Fruit fly (Drosophila melanogaster) whole organism, embryonic: ENCODE results near the gene Atg12.

Experiments used
- CG10147 ChIP-seq: fragments of 200-800 bp; sonication (Bioruptor generic); optimal IDR thresholded peaks from 2 replicates; lab custom pipeline; 2019; ENCODE audit warnings: missing biosample characterization, mild to moderate bottlenecking, missing genetic modification characterization, moderate library complexity
- CG10654 ChIP-seq: fragments of 200-800 bp; sonication (Bioruptor generic); optimal IDR thresholded peaks from 2 replicates; lab custom pipeline; 2016; ENCODE audit warnings: missing biosample characterization, missing genetic modification characterization
- CG14667 ChIP-seq: fragments of 200-800 bp; sonication (Bioruptor generic); IDR thresholded peaks from 2 replicates; pipeline ENCODE4 v1.3.6; 2022; ENCODE audit warnings: missing biosample characterization, missing genetic modification characterization
- CG15696 ChIP-seq: fragments of 200-800 bp; sonication (Bioruptor generic); optimal IDR thresholded peaks from 2 replicates; lab custom pipeline; 2019; ENCODE audit warnings: missing biosample characterization, mild to moderate bottlenecking, missing genetic modification characterization, moderate library complexity
- CG17385 ChIP-seq: fragments of 200-800 bp; sonication (Bioruptor generic); optimal IDR thresholded peaks from 3 replicates; lab custom pipeline; 2018; ENCODE audit warnings: missing biosample characterization, mild to moderate bottlenecking, missing genetic modification characterization
- CG2202 ChIP-seq: fragments of 200-800 bp; sonication (Bioruptor generic); optimal IDR thresholded peaks from 2 replicates; lab custom pipeline; 2018; ENCODE audit warnings: missing biosample characterization, mild to moderate bottlenecking, missing genetic modification characterization
- CG42726 ChIP-seq: fragments of 200-800 bp; sonication (Bioruptor generic); IDR thresholded peaks from 2 replicates; pipeline ENCODE4 v1.3.6; 2022; ENCODE audit warnings: missing biosample characterization, missing genetic modification characterization; ENCODE audit not compliant: partially characterized antibody
- CG4282 ChIP-seq: fragments of 200-800 bp; sonication (Bioruptor generic); optimal IDR thresholded peaks from 2 replicates; lab custom pipeline; 2016; ENCODE audit warnings: missing biosample characterization, missing genetic modification characterization
- CG6683 ChIP-seq: fragments of 200-800 bp; sonication (Bioruptor generic); optimal IDR thresholded peaks from 2 replicates; lab custom pipeline; 2017; ENCODE audit warnings: missing biosample characterization, mild to moderate bottlenecking, missing genetic modification characterization, missing genetic modification reagents
- CG8359 ChIP-seq: fragments of 200-800 bp; sonication (Bioruptor generic); optimal IDR thresholded peaks from 2 replicates; lab custom pipeline; 2017; ENCODE audit warnings: missing biosample characterization, mild to moderate bottlenecking, missing genetic modification characterization, borderline replicate concordance
- CG8478 ChIP-seq: fragments of >200 bp; optimal IDR thresholded peaks from 2 replicates; lab custom pipeline; 2018
- CG9609 ChIP-seq: fragments of 200-800 bp; sonication (Bioruptor generic); optimal IDR thresholded peaks from 3 replicates; lab custom pipeline; 2016; ENCODE audit warnings: missing biosample characterization, missing genetic modification characterization
- CG9797 ChIP-seq: fragments of 200-800 bp; sonication (Bioruptor generic); optimal IDR thresholded peaks from 3 replicates; lab custom pipeline; 2018; ENCODE audit warnings: missing biosample characterization, mild to moderate bottlenecking, missing genetic modification characterization
- Chrac-16 ChIP-seq: fragments of 200-800 bp; sonication (Bioruptor generic); optimal IDR thresholded peaks from 3 replicates; lab custom pipeline; 2016; ENCODE audit warnings: missing biosample characterization, missing genetic modification characterization
- Dek ChIP-seq: fragments of 200-800 bp; sonication (Bioruptor generic); optimal IDR thresholded peaks from 3 replicates; lab custom pipeline; 2019; ENCODE audit warnings: missing biosample characterization, mild to moderate bottlenecking, missing genetic modification characterization, moderate library complexity
- Doc2 ChIP-seq: fragments of 200-800 bp; sonication (Bioruptor generic); IDR thresholded peaks from 2 replicates; pipeline ENCODE4 v1.3.6; 2022; ENCODE audit warnings: missing biosample characterization, missing genetic modification characterization
- Drgx ChIP-seq: fragments of 200-800 bp; sonication (Bioruptor generic); IDR thresholded peaks from 2 replicates; pipeline ENCODE4 v1.3.6; 2022; ENCODE audit warnings: missing biosample characterization, missing genetic modification characterization
- HmgZ ChIP-seq: fragments of 200-800 bp; sonication (Bioruptor generic); optimal IDR thresholded peaks from 2 replicates; lab custom pipeline; 2018; ENCODE audit warnings: missing biosample characterization, mild to moderate bottlenecking, missing genetic modification characterization
- Hr78 ChIP-seq, 2 experiments: fragments of 200-800 bp in 1 of 2; fragments of >200 bp in 1 of 2; sonication (Bioruptor generic) in 1 of 2; optimal IDR thresholded peaks; 2 replicates each; lab custom pipeline; 2017 to 2019; ENCODE audit warnings: missing biosample characterization in 2 of 2, missing genetic modification characterization in 2 of 2, mild to moderate bottlenecking in 1 of 2, moderate library complexity in 1 of 2
- Jarid2 ChIP-seq: fragments of 200-800 bp; sonication (Bioruptor generic); optimal IDR thresholded peaks from 3 replicates; lab custom pipeline; 2017; ENCODE audit warnings: mild to moderate bottlenecking, missing biosample characterization, missing genetic modification reagents, missing genetic modification characterization
- Mad ChIP-seq: fragments of 200-800 bp; sonication (Bioruptor generic); optimal IDR thresholded peaks from 2 replicates; lab custom pipeline; 2016; ENCODE audit warnings: missing biosample characterization, missing genetic modification characterization
- Nf-YA ChIP-seq: fragments of 200-800 bp; sonication (Bioruptor generic); IDR thresholded peaks from 2 replicates; pipeline ENCODE4 v1.3.6; 2022; ENCODE audit warnings: missing biosample characterization, missing genetic modification characterization
- Nf-YB ChIP-seq: fragments of 200-800 bp; sonication (Bioruptor generic); optimal IDR thresholded peaks from 3 replicates; lab custom pipeline; 2019; ENCODE audit warnings: missing biosample characterization, mild to moderate bottlenecking, missing genetic modification characterization, moderate library complexity
- Ravus ChIP-seq: fragments of 200-800 bp; sonication (Bioruptor generic); IDR thresholded peaks from 2 replicates; pipeline ENCODE4 v1.3.6; 2022; ENCODE audit warnings: missing biosample characterization, missing genetic modification characterization
- bowl ChIP-seq: fragments of 200-800 bp; sonication (Bioruptor generic); IDR thresholded peaks from 2 replicates; pipeline ENCODE4 v1.3.6; 2022; ENCODE audit warnings: missing biosample characterization, missing genetic modification characterization
- chm ChIP-seq: fragments of 200-800 bp; sonication (Bioruptor generic); IDR thresholded peaks from 2 replicates; pipeline ENCODE4 v1.3.6; 2022; ENCODE audit warnings: missing biosample characterization, missing genetic modification characterization
- exex ChIP-seq: fragments of 200-800 bp; sonication (Bioruptor generic); optimal IDR thresholded peaks from 4 replicates; lab custom pipeline; 2018; ENCODE audit warnings: missing biosample characterization, mild to moderate bottlenecking, missing genetic modification characterization, moderate library complexity
- gce ChIP-seq: fragments of 200-800 bp; sonication (Bioruptor generic); IDR thresholded peaks from 3 replicates; pipeline ENCODE4 v1.3.6; 2022; ENCODE audit warnings: missing biosample characterization, missing genetic modification characterization
- grau ChIP-seq: fragments of 200-800 bp; optimal IDR thresholded peaks from 3 replicates; lab custom pipeline; 2019; ENCODE audit warnings: missing biosample characterization, mild to moderate bottlenecking, missing genetic modification characterization, moderate library complexity
- grn ChIP-seq: fragments of 200-800 bp; sonication (Bioruptor generic); optimal IDR thresholded peaks from 3 replicates; lab custom pipeline; 2017; ENCODE audit warnings: missing biosample characterization, missing genetic modification characterization
- hbn ChIP-seq: fragments of 200-800 bp; sonication (Bioruptor generic); IDR thresholded peaks from 2 replicates; pipeline ENCODE4 v1.3.6; 2022; ENCODE audit warnings: missing biosample characterization, missing genetic modification characterization; ENCODE audit not compliant: partially characterized antibody
- her ChIP-seq: fragments of 200-800 bp; sonication (Bioruptor generic); optimal IDR thresholded peaks from 2 replicates; lab custom pipeline; 2016; ENCODE audit warnings: missing biosample characterization, missing genetic modification characterization
- hth ChIP-seq: fragments of >200 bp; optimal IDR thresholded peaks from 2 replicates; lab custom pipeline; 2017; ENCODE audit warnings: inconsistent platforms
- insv ChIP-seq, 2 experiments: fragments of 200-800 bp; sonication (Bioruptor generic); optimal IDR thresholded peaks; 3 replicates each; lab custom pipeline; 2016 to 2018; ENCODE audit warnings: missing biosample characterization in 2 of 2, missing genetic modification characterization in 2 of 2
- jigr1 ChIP-seq: fragments of 200-800 bp; sonication (Bioruptor generic); IDR thresholded peaks from 3 replicates; pipeline ENCODE4 v1.3.6; 2022; ENCODE audit warnings: missing biosample characterization, missing genetic modification characterization
- jing ChIP-seq: fragments of 200-800 bp; sonication (Bioruptor generic); optimal IDR thresholded peaks from 2 replicates; lab custom pipeline; 2018; ENCODE audit warnings: missing biosample characterization, mild to moderate bottlenecking, missing genetic modification characterization
- knrl ChIP-seq: fragments of 200-800 bp; sonication (Bioruptor generic); IDR thresholded peaks from 3 replicates; pipeline ENCODE4 v1.3.6; 2022; ENCODE audit warnings: missing biosample characterization, missing genetic modification characterization; ENCODE audit not compliant: partially characterized antibody
- nau ChIP-seq: fragments of 200-800 bp; sonication (Bioruptor generic); optimal IDR thresholded peaks from 3 replicates; lab custom pipeline; 2017; ENCODE audit warnings: missing biosample characterization, mild to moderate bottlenecking, missing genetic modification characterization, missing genetic modification reagents
- nerfin-2 ChIP-seq: fragments of 200-800 bp; sonication (Bioruptor generic); IDR thresholded peaks from 2 replicates; pipeline ENCODE4 v1.3.6; 2022; ENCODE audit warnings: missing biosample characterization, missing genetic modification characterization; ENCODE audit not compliant: partially characterized antibody
- onecut ChIP-seq: fragments of 200-800 bp; sonication (Bioruptor generic); IDR thresholded peaks from 2 replicates; pipeline ENCODE4 v1.3.6; 2022; ENCODE audit warnings: missing biosample characterization, missing genetic modification characterization
- otp ChIP-seq: fragments of 200-800 bp; sonication (Bioruptor generic); IDR thresholded peaks from 3 replicates; pipeline ENCODE4, ENCODE4 v1.3.6; 2022; ENCODE audit warnings: missing biosample characterization, missing genetic modification characterization
- p53 ChIP-seq: fragments of 200-800 bp; sonication (Bioruptor generic); optimal IDR thresholded peaks from 2 replicates; lab custom pipeline; 2016; ENCODE audit warnings: missing biosample characterization, missing genetic modification characterization
- pfk ChIP-seq: fragments of 200-800 bp; sonication (Bioruptor generic); optimal IDR thresholded peaks from 2 replicates; lab custom pipeline; 2018; ENCODE audit warnings: missing biosample characterization, mild to moderate bottlenecking, missing genetic modification characterization, moderate library complexity
- prd ChIP-seq, 3 experiments: fragments of >200 bp in 2 of 3; fragments of 200-800 bp in 1 of 3; sonication (Bioruptor generic) in 1 of 3; optimal IDR thresholded peaks in 2 of 3; IDR thresholded peaks in 1 of 3; 2 replicates in 2 of 3; 3 replicates in 1 of 3; pipeline versions ENCODE4 v1.3.6 to Lab custom; 2017 to 2022; ENCODE audit warnings: missing biosample characterization in 1 of 3, missing genetic modification characterization in 1 of 3
- ro ChIP-seq: fragments of 200-800 bp; sonication (Bioruptor generic); IDR thresholded peaks from 2 replicates; pipeline ENCODE4 v1.3.6; 2022; ENCODE audit warnings: missing biosample characterization, missing genetic modification characterization
- slbo ChIP-seq: fragments of 200-800 bp; sonication (Bioruptor generic); IDR thresholded peaks from 2 replicates; pipeline ENCODE4 v1.3.6; 2022; ENCODE audit warnings: missing biosample characterization, missing genetic modification characterization
- slp2 ChIP-seq: fragments of 200-800 bp; sonication (Bioruptor generic); optimal IDR thresholded peaks from 2 replicates; lab custom pipeline; 2016; ENCODE audit warnings: missing biosample characterization, missing genetic modification characterization
- sug ChIP-seq: fragments of 200-800 bp; optimal IDR thresholded peaks from 2 replicates; lab custom pipeline; 2019; ENCODE audit warnings: missing biosample characterization, mild to moderate bottlenecking, missing genetic modification characterization, moderate library complexity
- tgo ChIP-seq: fragments of 200-800 bp; sonication (Bioruptor generic); IDR thresholded peaks from 3 replicates; pipeline ENCODE4 v1.3.6; 2022; ENCODE audit warnings: missing biosample characterization, missing genetic modification characterization
- zf30C ChIP-seq: fragments of 200-800 bp; sonication (Bioruptor generic); optimal IDR thresholded peaks from 3 replicates; lab custom pipeline; 2018; ENCODE audit warnings: missing biosample characterization, mild to moderate bottlenecking, missing genetic modification characterization

Atg12 gene

dm6 chr3L:12124138-12124583, 12.6 kb upstream of the Atg12 start (continued):
- TF ChIP-seq CG14667, result no peak
- no peak for TF ChIP-seq pfk (GFP tag; lab: Kevin White, UChicago)
- TF ChIP-seq Hr78 (GFP tag; optimal IDR thresholded peaks at IDR 0.05; lab: Kevin White, UChicago), result no peak
- TF ChIP-seq otp (GFP tag; lab: Robert Waterston, UW), result peak; percentile 54; the same call in 2 of the 3 replicates
- no peak for TF ChIP-seq CG8359 (GFP tag; lab: Kevin White, UChicago)
- no peak for TF ChIP-seq CG9797 (GFP tag; lab: Kevin White, UChicago)
- peak; percentile 93 for TF ChIP-seq HmgZ
- TF ChIP-seq Nf-YB (GFP tag; lab: Kevin White, UChicago), result peak; percentile 67
- TF ChIP-seq nerfin-2 (GFP tag; lab: Robert Waterston, UW), result no peak
- no peak for TF ChIP-seq her (GFP tag; lab: Kevin White, UChicago)
- TF ChIP-seq CG15696 (tag; lab: Kevin White, UChicago), result no peak
- no peak for TF ChIP-seq hbn (GFP tag; lab: Robert Waterston, UW)
- no peak for TF ChIP-seq ro
- no peak for TF ChIP-seq Mad (GFP tag; lab: Kevin White, UChicago)
- no peak for TF ChIP-seq grn
- TF ChIP-seq Doc2 (GFP tag; lab: Robert Waterston, UW), result no peak
- no peak for TF ChIP-seq p53 (GFP tag; lab: Kevin White, UChicago)
- no peak for TF ChIP-seq CG4282 (GFP tag; lab: Kevin White, UChicago)
- TF ChIP-seq prd (optimal IDR thresholded peaks at IDR 0.05; lab: Kevin White, UChicago), result no peak
- TF ChIP-seq prd (GFP tag; IDR thresholded peaks at IDR 0.05; lab: Robert Waterston, UW), result no peak
- no peak for TF ChIP-seq Chrac-16 (GFP tag; lab: Kevin White, UChicago)
- TF ChIP-seq onecut (GFP tag; lab: Robert Waterston, UW), result peak; percentile 33; the same call in 1 of the 2 replicates
- TF ChIP-seq knrl (GFP tag; lab: Robert Waterston, UW), result no peak; the same call in 2 of the 3 replicates
- TF ChIP-seq insv (GFP tag; optimal IDR thresholded peaks at IDR 0.05; lab: Kevin White, UChicago), result peak in 1 of 2 experiments; percentile 1
- peak; percentile 40; the same call in 1 of the 2 replicates for TF ChIP-seq chm (GFP tag; lab: Robert Waterston, UW)
- no peak for TF ChIP-seq hth (lab: Kevin White, UChicago)
- no peak for TF ChIP-seq CG9609
- no peak for TF ChIP-seq zf30C (GFP tag; lab: Kevin White, UChicago)
- peak; percentile 20; the same call in 1 of the 2 replicates for TF ChIP-seq Drgx (GFP tag; lab: Robert Waterston, UW)
- no peak for TF ChIP-seq jing
- TF ChIP-seq nau (GFP tag; lab: Kevin White, UChicago), result no peak
- TF ChIP-seq bowl (GFP tag; lab: Robert Waterston, UW), result no peak
- TF ChIP-seq CG17385 (GFP tag; lab: Kevin White, UChicago), result peak; percentile 36
- no peak for TF ChIP-seq jigr1
- TF ChIP-seq Jarid2, result no peak
- no peak for TF ChIP-seq CG10654 (GFP tag; lab: Kevin White, UChicago)
- TF ChIP-seq Dek (tag; lab: Kevin White, UChicago), result peak; percentile 21
- TF ChIP-seq CG6683 (GFP tag; lab: Kevin White, UChicago), result no peak
- TF ChIP-seq grau (tag; lab: Kevin White, UChicago), result peak; percentile 36
- no peak for TF ChIP-seq Nf-YA
- TF ChIP-seq CG42726 (GFP tag; lab: Robert Waterston, UW), result peak; percentile 38; the same call in 1 of the 2 replicates
- peak; percentile 61 for TF ChIP-seq exex (tag; lab: Kevin White, UChicago)
- no peak for TF ChIP-seq CG2202 (tag; lab: Kevin White, UChicago)
- peak; percentile 18; the same call in 1 of the 2 replicates for TF ChIP-seq slbo (GFP tag; lab: Robert Waterston, UW)
- TF ChIP-seq tgo (GFP tag; lab: Robert Waterston, UW), result no peak
- TF ChIP-seq Ravus (GFP tag; lab: Robert Waterston, UW), result no peak
- TF ChIP-seq CG10147 (GFP tag; lab: Kevin White, UChicago), result no peak
- no peak for TF ChIP-seq gce
- no peak for TF ChIP-seq slp2
- TF ChIP-seq sug (tag; lab: Kevin White, UChicago), result peak; percentile 100
- TF ChIP-seq CG8478 (lab: Kevin White, UChicago), result peak; percentile 91
